Fruit fly (Drosophila melanogaster) S2 (cell line): ENCODE data around the gene CG31717.

ENCODE experiments used
- CG8478 ChIP-seq: fragments of >200 bp; optimal IDR thresholded peaks from 2 replicates; lab custom pipeline; 2018
- CTCF ChIP-seq, 2 experiments: fragments of >200 bp; optimal IDR thresholded peaks; 2 replicates each; lab custom pipeline; 2018

The CG31717 gene

DNA sequence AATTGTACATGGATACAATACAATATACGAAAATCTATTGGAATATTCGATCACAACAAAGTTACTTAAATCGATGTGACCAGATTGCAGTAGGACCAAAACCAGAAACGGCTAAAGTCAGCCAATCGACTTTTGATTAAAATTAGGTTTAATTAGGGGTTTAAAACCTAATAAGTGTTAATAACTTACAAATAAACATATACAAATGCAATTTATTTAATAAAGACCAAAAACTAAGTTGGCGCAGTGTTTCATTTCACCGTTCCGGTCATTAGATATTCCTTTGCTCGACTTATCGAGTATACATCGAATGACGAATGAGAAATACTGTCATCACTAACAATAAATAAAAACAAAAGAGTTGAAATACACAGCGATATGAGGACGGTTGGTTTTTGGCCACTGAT lies at the start of gene CG31717, which contains the start of gene bsk:
TSS of gene CG31717 (plus strand) at position 297 of the 407 bp plus-strand sequence.
TSS of gene bsk (minus strand) at position 61 of the 407 bp plus-strand sequence.
- TF ChIP-seq CTCF (optimal IDR thresholded peaks at IDR 0.05; lab: Kevin White, UChicago) (no peak), CG8478 (lab: Kevin White, UChicago) (no peak)

DNA sequence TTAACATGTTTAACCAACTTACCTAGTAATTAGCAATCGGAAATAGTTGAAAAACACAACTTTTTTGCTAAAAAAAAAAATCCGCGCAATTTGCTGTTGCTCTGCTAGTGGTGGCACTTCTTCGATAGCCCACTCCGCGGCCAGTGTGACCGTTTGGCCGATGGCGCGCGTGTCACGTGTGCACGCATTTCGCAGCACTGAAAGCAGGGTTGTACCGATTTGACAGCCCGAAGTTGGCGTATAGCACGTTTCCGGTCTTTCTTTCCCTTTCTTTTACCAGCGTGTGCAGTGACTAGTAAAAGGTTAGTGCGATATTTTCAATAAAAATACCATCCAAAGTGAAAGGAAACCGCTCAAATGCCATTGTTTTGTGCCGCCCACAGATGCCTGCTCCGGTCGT lies 49.7 kb upstream of the CG31717 start, which contains the start of the genes Ripalpha and RpL7:
TSS of gene Ripalpha (minus strand) at position 128 of the 400 bp plus-strand sequence.
TSS of gene RpL7 (plus strand) at position 158 of the 400 bp plus-strand sequence.
- TF ChIP-seq CTCF (optimal IDR thresholded peaks at IDR 0.05; lab: Kevin White, UChicago) (peak; percentile 34 to 52), CG8478 (lab: Kevin White, UChicago) (no peak)

DNA sequence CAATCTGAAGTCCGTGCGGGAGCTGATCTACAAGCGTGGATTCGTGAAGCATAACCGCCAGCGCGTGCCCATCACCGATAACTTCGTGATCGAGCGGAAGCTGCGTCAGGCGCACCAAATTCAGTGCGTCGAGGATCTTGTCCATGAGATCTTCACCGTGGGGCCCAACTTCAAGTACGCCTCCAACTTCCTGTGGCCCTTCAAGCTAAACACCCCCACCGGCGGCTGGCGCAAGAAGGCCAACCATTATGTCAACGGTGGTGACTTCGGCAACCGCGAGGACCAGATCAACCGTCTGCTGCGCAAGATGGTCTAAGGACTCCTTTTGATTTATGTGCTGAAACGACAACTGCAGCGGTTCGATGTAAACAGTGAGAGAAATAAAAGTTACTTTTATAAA lies 48.8 kb upstream of the CG31717 start:
- TF ChIP-seq CTCF (optimal IDR thresholded peaks at IDR 0.05; lab: Kevin White, UChicago) (no peak), CG8478 (lab: Kevin White, UChicago) (no peak)

DNA sequence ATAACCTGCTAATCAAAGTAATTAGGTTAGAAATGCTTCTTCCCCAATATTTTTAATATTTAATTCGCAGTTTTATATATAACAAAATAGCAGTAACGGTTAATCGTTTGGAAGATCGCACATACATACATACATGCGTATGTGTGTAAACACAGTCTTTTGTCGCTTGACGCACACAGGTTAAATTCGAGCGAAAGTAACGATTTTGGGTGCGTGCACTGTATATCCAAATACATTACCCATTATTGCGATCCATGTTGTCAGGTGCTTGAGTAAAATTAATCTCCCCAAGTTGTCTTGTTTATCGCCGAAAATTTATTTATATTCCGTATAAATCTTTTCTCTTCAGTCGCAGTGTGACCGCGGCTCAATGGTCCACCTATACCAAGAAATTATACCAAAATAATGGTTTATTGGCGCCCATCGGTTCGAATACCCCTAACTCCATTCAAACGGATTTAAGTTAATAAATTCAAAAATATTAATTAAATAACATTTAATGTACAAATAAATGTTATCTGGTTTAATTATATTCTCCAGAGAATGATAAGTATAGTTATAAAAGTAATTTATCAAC lies 46.5 kb upstream of the CG31717 start, which contains the start of gene CG34159:
TSS of gene CG34159 (minus strand) at position 385 of the 577 bp plus-strand sequence.
- TF ChIP-seq CTCF (optimal IDR thresholded peaks at IDR 0.05; lab: Kevin White, UChicago) (no peak), CG8478 (lab: Kevin White, UChicago) (no peak)

DNA sequence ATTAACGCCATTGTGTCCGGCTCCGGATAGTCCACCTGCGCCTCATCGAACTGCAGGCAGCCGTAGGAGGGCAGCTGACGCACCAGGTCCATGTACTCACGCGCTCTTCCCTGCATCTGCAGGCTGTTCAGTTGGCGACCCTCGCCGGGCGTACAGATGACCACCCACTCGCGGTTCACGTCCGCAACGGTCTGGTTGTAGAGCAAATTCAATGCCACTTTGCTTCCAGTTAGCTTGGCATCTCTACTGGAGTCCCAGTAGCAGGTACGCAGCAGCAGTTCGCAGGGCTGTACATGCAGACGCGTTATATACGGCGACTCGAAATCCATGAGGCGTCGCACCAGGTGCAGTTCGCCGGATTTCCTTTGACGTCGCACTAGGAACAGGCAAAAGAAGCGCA lies 44.6 kb upstream of the CG31717 start:
- no peak for TF ChIP-seq CTCF (optimal IDR thresholded peaks at IDR 0.05; lab: Kevin White, UChicago)
- TF ChIP-seq CG8478 (lab: Kevin White, UChicago), result no peak

- no peak for TF ChIP-seq CG8478 (lab: Kevin White, UChicago)
- no peak for TF ChIP-seq CTCF (optimal IDR thresholded peaks at IDR 0.05; lab: Kevin White, UChicago)
These were observed 43.8 kb upstream of the CG31717 start, which contains the start of gene Snx17 for dm6 chr2L:10206633-10207162. Snx17 (minus strand) TSS chr2L:10206961.

dm6 chr2L:10208799-10209794 lies 41.4 kb upstream of the CG31717 start, which contains the start of gene CG5731:
CG5731 (minus strand) TSS chr2L:10209744.
- TF ChIP-seq CG8478 (lab: Kevin White, UChicago) (no peak), CTCF (optimal IDR thresholded peaks at IDR 0.05; lab: Kevin White, UChicago) (no peak)

DNA sequence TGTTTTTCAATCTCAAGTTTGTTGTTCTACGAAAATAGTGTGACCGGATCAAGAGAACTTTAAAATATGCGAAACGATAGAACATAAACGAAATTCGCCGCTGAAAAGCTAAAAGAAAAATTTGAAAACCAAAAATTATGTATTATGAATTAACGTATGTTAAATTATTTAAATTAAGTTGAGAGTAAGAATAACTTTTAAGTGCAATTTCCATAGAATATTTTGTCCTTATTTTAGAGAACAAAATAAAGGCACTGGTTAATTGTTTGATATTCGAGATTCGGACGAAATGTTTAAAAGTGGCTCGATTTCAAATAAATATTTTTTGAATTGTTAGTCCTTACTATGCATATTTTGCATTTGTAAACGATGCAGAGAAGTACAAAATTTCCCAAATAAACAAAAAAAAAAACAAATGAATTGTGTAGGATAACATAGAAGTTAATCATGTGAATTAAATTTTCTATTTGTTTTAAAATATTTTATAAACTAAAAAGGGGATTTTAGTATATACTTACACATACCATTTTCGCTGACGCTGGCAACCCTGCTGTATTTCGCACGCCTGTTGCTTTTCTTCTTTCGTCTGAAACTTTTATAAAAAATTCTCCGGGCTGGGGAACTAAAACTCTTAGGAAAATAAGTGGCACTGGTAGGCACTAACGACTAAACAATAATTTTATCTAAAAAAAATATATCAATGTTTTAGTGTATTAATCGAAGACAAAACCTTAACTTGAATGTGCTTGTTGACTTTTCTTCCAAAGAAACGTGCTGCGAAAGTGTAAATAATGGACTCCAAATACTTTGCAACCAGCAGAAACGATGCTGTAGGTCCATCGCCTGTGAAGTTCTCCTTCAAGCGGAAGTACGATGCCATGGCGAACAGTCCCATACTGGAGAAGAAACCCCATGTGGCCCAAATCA lies 39.6 kb upstream of the CG31717 start, which contains the start of the genes CG5727 and ath:
TSS of gene CG5727 (minus strand) at position 51 of the 927 bp plus-strand sequence.
TSS of gene ath (plus strand) at position 513 of the 927 bp plus-strand sequence.
- TF ChIP-seq CTCF (optimal IDR thresholded peaks at IDR 0.05; lab: Kevin White, UChicago) (no peak), CG8478 (lab: Kevin White, UChicago) (no peak)

dm6 chr2L:10220010-10220409 lies 30.5 kb upstream of the CG31717 start:
- TF ChIP-seq CTCF (optimal IDR thresholded peaks at IDR 0.05; lab: Kevin White, UChicago) (no peak), CG8478 (lab: Kevin White, UChicago) (no peak)

- TF ChIP-seq CTCF (optimal IDR thresholded peaks at IDR 0.05; lab: Kevin White, UChicago), result no peak
- no peak for TF ChIP-seq CG8478 (lab: Kevin White, UChicago)
These were observed 29.8 kb upstream of the CG31717 start, which contains the start of the genes Npc1a and Prosalpha6 for dm6 chr2L:10220501-10221386. Npc1a (minus strand) TSS chr2L:10221216. Prosalpha6 (plus strand) TSS chr2L:10221351.

DNA sequence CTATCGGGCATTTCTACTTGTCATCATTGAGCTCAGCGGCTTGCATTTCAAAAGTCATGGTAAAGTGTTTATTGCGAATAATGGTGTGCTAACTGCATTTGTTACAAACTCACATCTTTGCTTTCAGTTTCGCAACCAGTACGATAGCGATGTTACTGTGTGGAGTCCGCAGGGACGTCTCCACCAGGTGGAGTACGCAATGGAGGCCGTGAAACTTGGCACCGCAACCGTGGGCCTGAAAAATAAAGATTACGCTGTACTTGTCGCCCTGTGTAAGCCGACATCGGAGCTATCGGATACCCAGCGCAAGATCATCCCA lies 29.2 kb upstream of the CG31717 start:
- TF ChIP-seq CTCF (optimal IDR thresholded peaks at IDR 0.05; lab: Kevin White, UChicago), result no peak

dm6 chr2L:10222550-10223231 lies 27.8 kb upstream of the CG31717 start, which contains the start of gene Bcs1:
Bcs1 (plus strand) TSS chr2L:10222657.
- TF ChIP-seq CTCF (optimal IDR thresholded peaks at IDR 0.05; lab: Kevin White, UChicago), result no peak
- no peak for TF ChIP-seq CG8478 (lab: Kevin White, UChicago)
